In genomic region chr3L:16164150-16165039, dm6 we compare ENCODE assay signal across 1 fruit fly cellular context.
A peak's percentile ranks its signal among the peaks of the same experiment; 100 is the strongest.
TF ChIP-seq lines count a peak whose summit lies in the region.

Gene CG5151, minus strand, starts transcription at chr3L:16164701.

TF ChIP-seq in whole organism, embryonic, 481 proteins besides CTCF, POLR2A, EP300 and RAD21 (continued from another document and continues in another):
- TF ChIP-seq CG6175 (GFP tag; IDR thresholded peaks at IDR 0.05; lab: Robert Waterston, UW) (no peak), CG9215 (GFP tag; IDR thresholded peaks at IDR 0.05; lab: Robert Waterston, UW) (no peak), CG1792 (GFP tag; optimal IDR thresholded peaks at IDR 0.05; lab: Kevin White, UChicago) (no peak), CG10321 (GFP tag; IDR thresholded peaks at IDR 0.05; lab: Robert Waterston, UW) (no peak), CG3995 (GFP tag; optimal IDR thresholded peaks at IDR 0.05; lab: Kevin White, UChicago) (no peak), Hr39 (optimal IDR thresholded peaks at IDR 0.05; lab: Kevin White, UChicago) (no peak), danr (GFP tag; IDR thresholded peaks at IDR 0.05; lab: Robert Waterston, UW) (no peak), inv (GFP tag; IDR thresholded peaks at IDR 0.05; lab: Robert Waterston, UW; ENCODE audit: partially characterized antibody) (peak; percentile 43), dati (GFP tag; IDR thresholded peaks at IDR 0.05; lab: Robert Waterston, UW) (no peak), CG10366 (GFP tag; IDR thresholded peaks at IDR 0.05; lab: Robert Waterston, UW) (no peak), CG4707 (GFP tag; optimal IDR thresholded peaks at IDR 0.05; lab: Kevin White, UChicago) (peak; percentile 45), stwl (tag; optimal IDR thresholded peaks at IDR 0.05; lab: Kevin White, UChicago) (no peak), zen (tag; optimal IDR thresholded peaks at IDR 0.05; lab: Kevin White, UChicago) (no peak), ewg (GFP tag; optimal IDR thresholded peaks at IDR 0.05; lab: Kevin White, UChicago) (no peak), CG1602 (GFP tag; optimal IDR thresholded peaks at IDR 0.05; lab: Kevin White, UChicago) (no peak), kni (GFP tag; optimal IDR thresholded peaks at IDR 0.05; lab: Kevin White, UChicago) (peak; percentile 30), CG8290 (GFP tag; optimal IDR thresholded peaks at IDR 0.05; lab: Kevin White, UChicago) (no peak), CG8290 (tag; optimal IDR thresholded peaks at IDR 0.05; lab: Kevin White, UChicago) (peak in 1 of 2 experiments; percentile 34), ase (GFP tag; IDR thresholded peaks at IDR 0.05; lab: Robert Waterston, UW) (no peak), CG14965 (GFP tag; optimal IDR thresholded peaks at IDR 0.05; lab: Kevin White, UChicago; ENCODE audit: borderline replicate concordance) (no peak), Vsx1 (GFP tag; optimal IDR thresholded peaks at IDR 0.05; lab: Kevin White, UChicago) (no peak), CG5245 (GFP tag; optimal IDR thresholded peaks at IDR 0.05; lab: Kevin White, UChicago) (no peak), lab (GFP tag; optimal IDR thresholded peaks at IDR 0.05; lab: Kevin White, UChicago) (peak; percentile 33), pzg (GFP tag; optimal IDR thresholded peaks at IDR 0.05; lab: Kevin White, UChicago) (no peak), klu (GFP tag; IDR thresholded peaks at IDR 0.05; lab: Robert Waterston, UW) (no peak), Abd-B (GFP tag; optimal IDR thresholded peaks at IDR 0.05; lab: Kevin White, UChicago) (no peak), fd3F (GFP tag; optimal IDR thresholded peaks at IDR 0.05; lab: Kevin White, UChicago) (no peak), CG10431 (GFP tag; optimal IDR thresholded peaks at IDR 0.05; lab: Kevin White, UChicago) (no peak), Chrac-16 (GFP tag; optimal IDR thresholded peaks at IDR 0.05; lab: Kevin White, UChicago) (no peak), chn (GFP tag; optimal IDR thresholded peaks at IDR 0.05; lab: Kevin White, UChicago) (no peak), vvl (GFP tag; IDR thresholded peaks at IDR 0.05; lab: Robert Waterston, UW) (peak; percentile 41), phol (tag; optimal IDR thresholded peaks at IDR 0.05; lab: Kevin White, UChicago) (peak; percentile 9), al (GFP tag; IDR thresholded peaks at IDR 0.05; lab: Robert Waterston, UW) (no peak), CG12236 (GFP tag; optimal IDR thresholded peaks at IDR 0.05; lab: Kevin White, UChicago) (no peak), CG15269 (tag; optimal IDR thresholded peaks at IDR 0.05; lab: Kevin White, UChicago) (no peak), CG8281 (tag; optimal IDR thresholded peaks at IDR 0.05; lab: Kevin White, UChicago) (no peak), zfh1 (GFP tag; IDR thresholded peaks at IDR 0.05; lab: Robert Waterston, UW) (no peak), lov (optimal IDR thresholded peaks at IDR 0.05; lab: Kevin White, UChicago) (no peak), lov (GFP tag; IDR thresholded peaks at IDR 0.05; lab: Robert Waterston, UW) (no peak), HLHmδ (GFP tag; optimal IDR thresholded peaks at IDR 0.05; lab: Kevin White, UChicago) (peak; percentile 22), CG10274 (GFP tag; optimal IDR thresholded peaks at IDR 0.05; lab: Kevin White, UChicago) (no peak), so (GFP tag; IDR thresholded peaks at IDR 0.05; lab: Robert Waterston, UW) (no peak; the same call in 2 of the 3 replicates), chm (GFP tag; IDR thresholded peaks at IDR 0.05; lab: Robert Waterston, UW) (peak; percentile 83; the same call in 1 of the 2 replicates), unpg (GFP tag; optimal IDR thresholded peaks at IDR 0.05; lab: Kevin White, UChicago) (no peak), CG6765 (GFP tag; optimal IDR thresholded peaks at IDR 0.05; lab: Kevin White, UChicago) (peak; percentile 62), CG13894 (tag; optimal IDR thresholded peaks at IDR 0.05; lab: Kevin White, UChicago) (no peak), CG7839 (tag; optimal IDR thresholded peaks at IDR 0.05; lab: Kevin White, UChicago) (peak; percentile 30), C15 (GFP tag; IDR thresholded peaks at IDR 0.05; lab: Robert Waterston, UW) (no peak), wor (GFP tag; IDR thresholded peaks at IDR 0.05; lab: Robert Waterston, UW) (no peak), Trl (optimal IDR thresholded peaks at IDR 0.05; lab: Kevin White, UChicago) (peak; percentile 93 to 98), Trl (GFP tag; optimal IDR thresholded peaks at IDR 0.05; lab: Kevin White, UChicago) (peak; percentile 42), CG12155 (GFP tag; optimal IDR thresholded peaks at IDR 0.05; lab: Kevin White, UChicago) (no peak), dm (GFP tag; optimal IDR thresholded peaks at IDR 0.05; lab: Kevin White, UChicago) (no peak), CG4617 (GFP tag; optimal IDR thresholded peaks at IDR 0.05; lab: Kevin White, UChicago; ENCODE audit: borderline replicate concordance) (no peak), CG6272 (GFP tag; IDR thresholded peaks at IDR 0.05; lab: Robert Waterston, UW) (no peak), fd64A (GFP tag; optimal IDR thresholded peaks at IDR 0.05; lab: Kevin White, UChicago) (no peak), CG1832 (GFP tag; optimal IDR thresholded peaks at IDR 0.05; lab: Kevin White, UChicago) (no peak), fru (optimal IDR thresholded peaks at IDR 0.05; lab: Kevin White, UChicago) (no peak), eve (GFP tag; optimal IDR thresholded peaks at IDR 0.05; lab: Kevin White, UChicago) (no peak), tgo (GFP tag; IDR thresholded peaks at IDR 0.05; lab: Robert Waterston, UW) (no peak), gfzf (GFP tag; optimal IDR thresholded peaks at IDR 0.05; lab: Kevin White, UChicago) (no peak), CG18619 (GFP tag; optimal IDR thresholded peaks at IDR 0.05; lab: Kevin White, UChicago) (no peak), CG6813 (GFP tag; optimal IDR thresholded peaks at IDR 0.05; lab: Kevin White, UChicago) (no peak), Stat92E (GFP tag; optimal IDR thresholded peaks at IDR 0.05; lab: Kevin White, UChicago) (no peak), chinmo (GFP tag; IDR thresholded peaks at IDR 0.05; lab: Robert Waterston, UW; ENCODE audit: partially characterized antibody) (peak; percentile 82; the same call in 2 of the 4 replicates), Xbp1 (GFP tag; optimal IDR thresholded peaks at IDR 0.05; lab: Kevin White, UChicago) (no peak), zf30C (GFP tag; optimal IDR thresholded peaks at IDR 0.05; lab: Kevin White, UChicago) (no peak), CG2199 (GFP tag; IDR thresholded peaks at IDR 0.05; lab: Robert Waterston, UW) (no peak), ATbp (GFP tag; optimal IDR thresholded peaks at IDR 0.05; lab: Kevin White, UChicago) (no peak), CG32532 (GFP tag; IDR thresholded peaks at IDR 0.05; lab: Robert Waterston, UW) (peak; percentile 60; the same call in 1 of the 2 replicates), usp (GFP tag; optimal IDR thresholded peaks at IDR 0.05; lab: Kevin White, UChicago) (no peak), ssp (GFP tag; IDR thresholded peaks at IDR 0.05; lab: Robert Waterston, UW) (no peak), CG11398 (GFP tag; optimal IDR thresholded peaks at IDR 0.05; lab: Kevin White, UChicago) (no peak), CG12219 (GFP tag; optimal IDR thresholded peaks at IDR 0.05; lab: Kevin White, UChicago) (no peak), Rfx (GFP tag; IDR thresholded peaks at IDR 0.05; lab: Robert Waterston, UW) (peak; percentile 44; the same call in 1 of the 2 replicates), Asciz (GFP tag; optimal IDR thresholded peaks at IDR 0.05; lab: Kevin White, UChicago) (no peak), CG3065 (GFP tag; optimal IDR thresholded peaks at IDR 0.05; lab: Kevin White, UChicago) (no peak), CG34422 (GFP tag; IDR thresholded peaks at IDR 0.05; lab: Robert Waterston, UW) (peak; percentile 21; the same call in 1 of the 3 replicates), NFAT (GFP tag; IDR thresholded peaks at IDR 0.05; lab: Robert Waterston, UW) (peak; percentile 49; the same call in 1 of the 2 replicates), CG13123 (GFP tag; optimal IDR thresholded peaks at IDR 0.05; lab: Kevin White, UChicago) (no peak), tna (GFP tag; IDR thresholded peaks at IDR 0.05; lab: Robert Waterston, UW; ENCODE audit: partially characterized antibody) (peak; percentile 96), HmgD (GFP tag; optimal IDR thresholded peaks at IDR 0.05; lab: Kevin White, UChicago) (no peak), CG31224 (GFP tag; IDR thresholded peaks at IDR 0.05; lab: Robert Waterston, UW) (no peak), CG10565 (GFP tag; optimal IDR thresholded peaks at IDR 0.05; lab: Kevin White, UChicago) (no peak), gro (GFP tag; optimal IDR thresholded peaks at IDR 0.05; lab: Kevin White, UChicago) (peak; percentile 10), dmrt11E (tag; optimal IDR thresholded peaks at IDR 0.05; lab: Kevin White, UChicago) (no peak), Sry-β (GFP tag; optimal IDR thresholded peaks at IDR 0.05; lab: Kevin White, UChicago) (no peak), CG17568 (GFP tag; optimal IDR thresholded peaks at IDR 0.05; lab: Kevin White, UChicago) (peak; percentile 20), gcm2 (GFP tag; optimal IDR thresholded peaks at IDR 0.05; lab: Kevin White, UChicago) (no peak), YL-1 (GFP tag; optimal IDR thresholded peaks at IDR 0.05; lab: Kevin White, UChicago) (peak; percentile 51), nom (GFP tag; optimal IDR thresholded peaks at IDR 0.05; lab: Kevin White, UChicago) (peak; percentile 68), lmd (GFP tag; IDR thresholded peaks at IDR 0.05; lab: Robert Waterston, UW) (no peak), Tbp (GFP tag; optimal IDR thresholded peaks at IDR 0.05; lab: Kevin White, UChicago) (no peak), CG10462 (GFP tag; optimal IDR thresholded peaks at IDR 0.05; lab: Kevin White, UChicago) (no peak), CG15514 (GFP tag; optimal IDR thresholded peaks at IDR 0.05; lab: Kevin White, UChicago) (no peak), Ravus (GFP tag; IDR thresholded peaks at IDR 0.05; lab: Robert Waterston, UW) (no peak), ERR (GFP tag; optimal IDR thresholded peaks at IDR 0.05; lab: Kevin White, UChicago) (no peak), CG16813 (GFP tag; IDR thresholded peaks at IDR 0.05; lab: Robert Waterston, UW; ENCODE audit: partially characterized antibody) (peak; percentile 64), hth (optimal IDR thresholded peaks at IDR 0.05; lab: Kevin White, UChicago) (no peak), sob (GFP tag; IDR thresholded peaks at IDR 0.05; lab: Robert Waterston, UW) (no peak), Ptx1 (GFP tag; IDR thresholded peaks at IDR 0.05; lab: Robert Waterston, UW) (no peak), Sry-δ (GFP tag; optimal IDR thresholded peaks at IDR 0.05; lab: Kevin White, UChicago) (no peak), ftz-f1 (GFP tag; optimal IDR thresholded peaks at IDR 0.05; lab: Kevin White, UChicago) (no peak), gt (GFP tag; IDR thresholded peaks at IDR 0.05; lab: Robert Waterston, UW) (no peak), peb (GFP tag; IDR thresholded peaks at IDR 0.05; lab: Robert Waterston, UW) (no peak), CG11723 (GFP tag; optimal IDR thresholded peaks at IDR 0.05; lab: Kevin White, UChicago) (no peak), Nf-YA (GFP tag; IDR thresholded peaks at IDR 0.05; lab: Robert Waterston, UW) (no peak), Opbp (GFP tag; IDR thresholded peaks at IDR 0.05; lab: Robert Waterston, UW; ENCODE audit: partially characterized antibody) (peak; percentile 49; the same call in 2 of the 3 replicates), PHDP (tag; optimal IDR thresholded peaks at IDR 0.05; lab: Kevin White, UChicago) (no peak), az2 (GFP tag; optimal IDR thresholded peaks at IDR 0.05; lab: Kevin White, UChicago) (no peak), CG9797 (GFP tag; optimal IDR thresholded peaks at IDR 0.05; lab: Kevin White, UChicago) (no peak), ken (GFP tag; IDR thresholded peaks at IDR 0.05; lab: Robert Waterston, UW) (no peak), CG6854 (GFP tag; optimal IDR thresholded peaks at IDR 0.05; lab: Kevin White, UChicago) (no peak), CG18262 (tag; optimal IDR thresholded peaks at IDR 0.05; lab: Kevin White, UChicago) (peak; percentile 1), Nf-YC (tag; optimal IDR thresholded peaks at IDR 0.05; lab: Kevin White, UChicago) (peak; percentile 21), Doc3 (GFP tag; IDR thresholded peaks at IDR 0.05; lab: Robert Waterston, UW; ENCODE audit: partially characterized antibody) (peak; percentile 44; the same call in 1 of the 3 replicates), Hr78 (GFP tag; optimal IDR thresholded peaks at IDR 0.05; lab: Kevin White, UChicago) (no peak), unc-4 (GFP tag; IDR thresholded peaks at IDR 0.05; lab: Robert Waterston, UW; ENCODE audit: partially characterized antibody) (peak; percentile 23), Sox100B (GFP tag; optimal IDR thresholded peaks at IDR 0.05; lab: Kevin White, UChicago) (no peak), Deaf1 (tag; optimal IDR thresholded peaks at IDR 0.05; lab: Kevin White, UChicago) (peak; percentile 59), GATAe (GFP tag; conservative IDR thresholded peaks at IDR 0.05; lab: Robert Waterston, UW) (no peak), H2.0 (GFP tag; IDR thresholded peaks at IDR 0.05; lab: Robert Waterston, UW) (no peak), Oli (tag; optimal IDR thresholded peaks at IDR 0.05; lab: Kevin White, UChicago) (no peak), Dek (tag; optimal IDR thresholded peaks at IDR 0.05; lab: Kevin White, UChicago) (peak; percentile 27), HHEX (GFP tag; optimal IDR thresholded peaks at IDR 0.05; lab: Kevin White, UChicago) (no peak), row (GFP tag; IDR thresholded peaks at IDR 0.05; lab: Robert Waterston, UW) (no peak; the same call in 2 of the 3 replicates), bigmax (GFP tag; optimal IDR thresholded peaks at IDR 0.05; lab: Kevin White, UChicago) (no peak), HLH4C (GFP tag; IDR thresholded peaks at IDR 0.05; lab: Robert Waterston, UW; ENCODE audit: partially characterized antibody) (peak; percentile 97), E2f1 (GFP tag; IDR thresholded peaks at IDR 0.05; lab: Robert Waterston, UW) (no peak), CG4820 (GFP tag; optimal IDR thresholded peaks at IDR 0.05; lab: Kevin White, UChicago) (no peak), CG17328 (GFP tag; IDR thresholded peaks at IDR 0.05; lab: Robert Waterston, UW) (no peak), CG10267 (tag; optimal IDR thresholded peaks at IDR 0.05; lab: Kevin White, UChicago) (no peak), CG6683 (GFP tag; optimal IDR thresholded peaks at IDR 0.05; lab: Kevin White, UChicago) (no peak), bcd (GFP tag; optimal IDR thresholded peaks at IDR 0.05; lab: Kevin White, UChicago) (no peak), CG7271 (tag; optimal IDR thresholded peaks at IDR 0.05; lab: Kevin White, UChicago) (no peak), Myb (GFP tag; optimal IDR thresholded peaks at IDR 0.05; lab: Kevin White, UChicago) (no peak), pfk (GFP tag; optimal IDR thresholded peaks at IDR 0.05; lab: Kevin White, UChicago) (peak; percentile 93)
